Worm (Caenorhabditis elegans): ENCODE measurements around the gene F25B4.7.

DNA sequence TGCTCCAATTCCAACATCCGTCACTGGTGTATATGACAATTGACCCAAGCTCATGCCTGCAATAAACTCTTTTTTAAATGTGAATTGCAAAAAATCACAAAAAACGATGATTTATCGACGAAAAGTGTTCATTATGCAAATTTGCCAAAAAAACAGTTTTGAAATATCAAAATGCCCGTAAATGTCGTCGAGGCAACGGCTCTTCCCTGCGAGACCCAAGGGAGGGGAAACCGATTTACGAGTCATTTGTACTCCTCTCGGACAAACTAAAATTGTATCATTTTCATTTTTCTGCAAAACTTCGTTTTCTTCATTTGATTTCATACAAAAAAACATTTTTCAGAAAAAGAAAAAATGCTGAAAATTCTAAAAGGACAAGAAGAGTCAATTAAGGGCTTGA, 2.5 kb downstream of the F25B4.7 start, which contains the start of the genes hmgs-1 and F25B4.4:
- TF ChIP-seq pha-4 (tag; optimal IDR thresholded peaks at IDR 0.05) (peak; percentile 98), tbx-2 (tag; optimal IDR thresholded peaks at IDR 0.05) (peak; percentile 70), zag-1 (tag; optimal IDR thresholded peaks at IDR 0.05) (no peak), nhr-43 (tag; optimal IDR thresholded peaks at IDR 0.05; ENCODE audit: poor library complexity, severe bottlenecking) (peak; percentile 83), nhr-28 (tag; optimal IDR thresholded peaks at IDR 0.05) (peak; percentile 41), snpc-4 (tag; optimal IDR thresholded peaks at IDR 0.05) (peak; percentile 67), mdl-1 (tag; optimal IDR thresholded peaks at IDR 0.05) (no peak), ama-1 (optimal IDR thresholded peaks at IDR 0.05) (peak; percentile 64), ceh-28 (tag; optimal IDR thresholded peaks at IDR 0.05) (peak; percentile 76), jun-1 (tag; optimal IDR thresholded peaks at IDR 0.05) (peak; percentile 85)
